Worm (Caenorhabditis elegans) whole organism, early embryonic: ENCODE results near the gene sax-7.

ENCODE experiments used
- B0310.2 ChIP-seq: sonication (generic microtip); optimal IDR thresholded peaks from 2 replicates; lab custom pipeline; 2016; ENCODE audit warnings: mild to moderate bottlenecking, missing genetic modification characterization, missing compliant biosample characterization
- F13C5.2 ChIP-seq: sonication (generic microtip); optimal IDR thresholded peaks from 2 replicates; lab custom pipeline; 2017; ENCODE audit warnings: mild to moderate bottlenecking, missing genetic modification characterization, inconsistent platforms, missing compliant biosample characterization
- aly-1 ChIP-seq: sonication (generic microtip); optimal IDR thresholded peaks from 2 replicates; lab custom pipeline; 2016; ENCODE audit warnings: missing genetic modification characterization, missing compliant biosample characterization
- ama-1 ChIP-seq: fragments of 150-350 bp; optimal IDR thresholded peaks from 2 replicates; lab custom pipeline; 2014
- ceh-13 ChIP-seq: fragments of 200-800 bp; sonication (Bioruptor generic); optimal IDR thresholded peaks from 2 replicates; lab custom pipeline; 2018; ENCODE audit warnings: mild to moderate bottlenecking, missing genetic modification characterization, missing compliant biosample characterization
- ceh-36 ChIP-seq: sonication (generic microtip); optimal IDR thresholded peaks from 2 replicates; lab custom pipeline; 2016; ENCODE audit warnings: missing genetic modification characterization, inconsistent platforms, missing compliant biosample characterization
- ets-7 ChIP-seq: sonication (generic microtip); optimal IDR thresholded peaks from 2 replicates; lab custom pipeline; 2016; ENCODE audit warnings: missing genotype, missing genetic modification characterization, missing compliant biosample characterization
- flt-1 ChIP-seq: fragments of 200-800 bp; sonication (Bioruptor generic); IDR thresholded peaks from 2 replicates; pipeline ENCODE4 v1.3.6; 2022; ENCODE audit warnings: missing genetic modification characterization, missing compliant biosample characterization
- hmbx-1 ChIP-seq: sonication (generic microtip); optimal IDR thresholded peaks from 2 replicates; lab custom pipeline; 2016; ENCODE audit warnings: mild to moderate bottlenecking, missing genetic modification characterization, missing compliant biosample characterization
- hmg-4 ChIP-seq: fragments of 200-800 bp; sonication (Bioruptor generic); optimal IDR thresholded peaks from 2 replicates; lab custom pipeline; 2018; ENCODE audit warnings: mild to moderate bottlenecking, missing genetic modification characterization, missing compliant biosample characterization
- hnd-1 ChIP-seq: sonication (generic microtip); optimal IDR thresholded peaks from 2 replicates; lab custom pipeline; 2016; ENCODE audit warnings: missing genetic modification characterization, missing compliant biosample characterization
- pes-1 ChIP-seq: fragments of 200-800 bp; sonication (Bioruptor generic); IDR thresholded peaks from 2 replicates; pipeline ENCODE4 v1.3.6; 2022; ENCODE audit warnings: missing genetic modification reagents, missing genetic modification characterization, missing compliant biosample characterization
- scrt-1 ChIP-seq: fragments of 200-800 bp; sonication (Bioruptor generic); IDR thresholded peaks from 2 replicates; pipeline ENCODE4 v1.3.6; 2022; ENCODE audit warnings: missing genetic modification characterization, missing compliant biosample characterization
- sea-1 ChIP-seq: fragments of 200-800 bp; sonication (Bioruptor generic); conservative IDR thresholded peaks from 2 replicates; pipeline ENCODE4 v1.3.6; 2022; ENCODE audit warnings: missing genetic modification characterization, missing compliant biosample characterization
- tbx-11 ChIP-seq: fragments of 200-800 bp; sonication (Bioruptor generic); IDR thresholded peaks from 2 replicates; pipeline ENCODE4 v1.3.6; 2022; ENCODE audit warnings: missing genetic modification characterization, missing compliant biosample characterization
- tbx-37 ChIP-seq: fragments of 200-800 bp; sonication (Bioruptor generic); conservative IDR thresholded peaks from 2 replicates; pipeline ENCODE4 v1.3.6; 2022; ENCODE audit warnings: missing genetic modification reagents, missing genetic modification characterization, missing compliant biosample characterization
- tra-4 ChIP-seq: sonication (generic microtip); optimal IDR thresholded peaks from 2 replicates; lab custom pipeline; 2017; ENCODE audit warnings: missing genetic modification characterization, missing compliant biosample characterization

The sax-7 gene

DNA sequence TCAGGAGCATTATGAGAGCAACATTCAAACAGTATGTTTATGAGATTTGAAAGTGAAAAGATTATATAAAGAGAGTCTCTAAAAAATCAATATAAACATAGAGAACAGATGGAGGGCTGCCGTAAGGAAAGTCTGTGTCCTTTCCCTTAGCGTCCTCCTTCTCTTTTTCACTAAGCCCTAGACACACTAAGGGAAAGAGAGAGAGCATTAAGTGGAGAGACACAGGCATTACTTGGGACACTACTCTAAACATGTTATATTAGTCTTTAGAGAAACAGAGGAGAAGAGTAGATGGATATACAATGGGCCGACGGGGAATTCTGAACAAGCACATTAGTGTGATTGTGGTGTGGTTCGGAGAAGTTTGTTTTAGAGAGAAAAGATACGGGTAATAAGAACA is 33.9 kb downstream of the sax-7 start:
- TF ChIP-seq aly-1, result no peak

DNA sequence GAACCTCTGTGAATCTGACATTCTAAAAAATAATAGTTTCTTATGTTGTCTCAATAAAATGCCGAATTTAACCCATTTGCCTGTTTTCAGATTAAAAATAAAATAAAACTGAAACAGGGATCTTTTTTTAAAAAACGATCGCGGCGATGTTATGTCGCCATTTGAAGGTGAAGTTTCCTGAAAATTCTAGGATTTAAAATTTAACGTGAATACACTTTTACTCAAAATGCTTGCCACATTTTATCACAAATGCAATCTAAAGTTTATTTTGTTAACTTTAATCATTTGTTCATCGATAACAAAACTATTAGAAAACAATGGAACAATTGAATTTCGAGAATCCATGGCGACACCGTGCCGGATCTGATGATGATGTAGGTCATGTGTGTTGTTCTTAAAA is 37.1 kb downstream of the sax-7 start, which contains the start of gene Y42H9AR.2:
Gene Y42H9AR.2 (plus strand): TSS at position 301 of the 400 bp plus-strand sequence.
- TF ChIP-seq pes-1 (GFP tag; lab: Robert Waterston, UW) (no peak), tbx-37 (GFP tag; lab: Robert Waterston, UW) (no peak), scrt-1 (GFP tag; lab: Robert Waterston, UW) (no peak), B0310.2 (tag; lab: Kevin White, UChicago) (no peak), ceh-36 (tag; lab: Kevin White, UChicago) (no peak), hmg-4 (GFP tag; lab: Kevin White, UChicago) (no peak), hnd-1 (tag; lab: Kevin White, UChicago) (no peak)

DNA sequence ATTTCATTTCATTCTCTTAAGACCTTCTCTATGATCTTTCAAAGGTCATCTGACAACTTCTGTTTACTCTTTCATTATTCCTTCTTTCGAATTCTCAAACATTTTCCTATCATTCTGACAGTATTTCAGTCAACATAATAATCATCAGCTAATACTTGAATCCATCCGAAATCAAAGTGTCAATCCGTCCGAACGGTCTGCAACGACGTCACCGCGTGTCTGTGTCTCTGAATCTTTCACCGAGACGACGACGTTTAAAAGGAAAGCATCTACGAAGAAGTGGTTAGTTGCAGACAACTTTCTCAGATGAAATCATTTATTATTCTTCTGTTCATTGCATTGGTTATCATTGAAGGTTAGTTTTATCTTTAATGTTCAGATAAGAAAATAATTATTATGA is 39.8 kb downstream of the sax-7 start, which contains the start of gene Y42H9AR.5:
Gene Y42H9AR.5 (plus strand): TSS at position 301 of the 400 bp plus-strand sequence.
- no peak for TF ChIP-seq flt-1
- TF ChIP-seq ama-1, result no peak

DNA sequence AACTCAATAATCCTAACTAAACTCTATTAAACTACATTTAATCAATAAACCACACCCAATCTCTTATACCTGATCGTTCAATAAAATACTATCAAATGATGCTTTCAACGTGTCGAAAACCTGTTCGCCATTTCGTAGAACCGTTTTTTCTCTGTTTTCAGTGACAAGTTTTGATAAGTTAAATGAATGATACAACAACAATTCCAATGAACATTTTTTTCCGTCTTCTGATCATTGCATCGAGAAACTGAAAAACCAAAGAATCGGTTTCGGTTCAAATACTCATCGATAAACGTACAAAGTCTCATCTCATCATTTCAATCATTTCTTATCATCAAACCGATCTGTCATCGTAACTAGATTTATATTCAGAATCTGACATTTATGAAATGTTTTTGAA is 40.7 kb downstream of the sax-7 start:
- no peak for TF ChIP-seq ceh-36 (tag; lab: Kevin White, UChicago)
- no peak for TF ChIP-seq F13C5.2
- no peak for TF ChIP-seq sea-1
- no peak for TF ChIP-seq tra-4 (tag; lab: Kevin White, UChicago)
- no peak for TF ChIP-seq tbx-11
- TF ChIP-seq ceh-13 (GFP tag; lab: Kevin White, UChicago), result no peak
- TF ChIP-seq aly-1, result no peak

ce11 chrIV:8105083-8105482 is 42.6 kb downstream of the sax-7 start:
- TF ChIP-seq ama-1, result no peak
- TF ChIP-seq B0310.2 (tag; lab: Kevin White, UChicago), result no peak
- no peak for TF ChIP-seq hmbx-1
- TF ChIP-seq F13C5.2, result no peak
- TF ChIP-seq ceh-36 (tag; lab: Kevin White, UChicago), result no peak
- no peak for TF ChIP-seq scrt-1 (GFP tag; lab: Robert Waterston, UW)
- TF ChIP-seq sea-1, result no peak
- TF ChIP-seq tbx-37 (GFP tag; lab: Robert Waterston, UW), result no peak
- TF ChIP-seq hmg-4 (GFP tag; lab: Kevin White, UChicago), result no peak
- TF ChIP-seq tra-4 (tag; lab: Kevin White, UChicago), result no peak
- no peak for TF ChIP-seq ceh-13 (GFP tag; lab: Kevin White, UChicago)
- TF ChIP-seq flt-1, result no peak

- no peak for TF ChIP-seq hmg-4 (GFP tag; lab: Kevin White, UChicago)
- TF ChIP-seq ceh-36 (tag; lab: Kevin White, UChicago), result no peak
- TF ChIP-seq scrt-1 (GFP tag; lab: Robert Waterston, UW), result no peak
- no peak for TF ChIP-seq ets-7 (tag; lab: Kevin White, UChicago)
- TF ChIP-seq tra-4 (tag; lab: Kevin White, UChicago), result no peak
- no peak for TF ChIP-seq flt-1
- TF ChIP-seq F13C5.2, result no peak
- TF ChIP-seq ama-1, result no peak
- no peak for TF ChIP-seq tbx-11
- no peak for TF ChIP-seq tbx-37 (GFP tag; lab: Robert Waterston, UW)
- TF ChIP-seq hmbx-1, result no peak
Measured at ce11 chrIV:8107502-8107901, 45.0 kb downstream of the sax-7 start, which contains the start of gene rabs-5. Gene rabs-5 (minus strand): TSS chrIV:8107602.

- TF ChIP-seq hmg-4 (GFP tag; lab: Kevin White, UChicago), result no peak
- peak; percentile 27 for TF ChIP-seq F13C5.2
Measured at ce11 chrIV:8112187-8112586, 49.7 kb downstream of the sax-7 start, which contains the start of gene Y42H9AR.4. Gene Y42H9AR.4 (minus strand): TSS chrIV:8112218.

DNA sequence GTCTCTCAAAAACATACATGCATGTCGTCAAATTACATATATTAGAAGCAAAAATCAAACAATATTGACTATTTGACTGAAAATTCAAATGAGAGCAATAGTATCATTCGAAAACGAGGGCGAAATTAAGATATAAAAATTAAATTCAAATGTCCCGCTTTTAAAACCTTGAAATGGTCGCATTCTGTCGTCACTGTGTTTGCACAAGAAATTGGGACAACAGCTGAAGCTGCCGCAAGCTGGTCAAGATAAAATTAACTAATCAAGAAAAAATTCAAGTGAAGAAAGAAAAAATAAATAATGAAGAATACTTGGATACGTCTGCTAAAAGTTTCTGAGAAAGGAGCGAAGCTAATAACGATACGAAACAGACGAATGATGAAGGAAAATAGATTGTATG is 50.2 kb downstream of the sax-7 start:
- TF ChIP-seq ets-7 (tag; lab: Kevin White, UChicago), result no peak
- no peak for TF ChIP-seq tbx-11
- no peak for TF ChIP-seq pes-1 (GFP tag; lab: Robert Waterston, UW)
- no peak for TF ChIP-seq B0310.2 (tag; lab: Kevin White, UChicago)
- no peak for TF ChIP-seq scrt-1 (GFP tag; lab: Robert Waterston, UW)
- no peak for TF ChIP-seq ceh-36 (tag; lab: Kevin White, UChicago)
- no peak for TF ChIP-seq ama-1
- TF ChIP-seq sea-1, result no peak
- no peak for TF ChIP-seq aly-1
- TF ChIP-seq tra-4 (tag; lab: Kevin White, UChicago), result no peak

- TF ChIP-seq hmbx-1, result no peak
- TF ChIP-seq ceh-36 (tag; lab: Kevin White, UChicago), result no peak
- TF ChIP-seq aly-1, result no peak
- no peak for TF ChIP-seq ama-1
- TF ChIP-seq F13C5.2, result peak; percentile 3
Measured at ce11 chrIV:8113161-8113560, 50.7 kb downstream of the sax-7 start, which contains the start of gene Y42H9AR.1. Gene Y42H9AR.1 (plus strand): TSS chrIV:8113393.

DNA sequence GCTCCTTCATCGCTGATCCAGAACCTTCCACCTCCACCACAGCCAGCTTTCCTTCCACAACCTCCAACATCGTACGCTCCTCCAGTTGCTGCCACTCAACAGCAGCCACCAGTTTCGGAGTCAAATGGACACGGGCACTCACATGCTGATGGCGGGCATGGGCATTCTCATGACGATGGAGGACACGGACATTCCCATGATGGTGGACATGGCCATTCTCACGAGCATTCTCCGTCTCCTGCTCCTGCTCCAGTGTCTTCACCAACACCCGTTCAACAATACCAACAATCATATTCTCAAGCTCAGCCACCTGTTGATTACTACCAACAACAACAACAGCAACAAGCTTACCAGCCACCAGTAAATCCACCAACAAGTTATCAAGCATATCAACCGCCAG is 52.1 kb downstream of the sax-7 start:
- TF ChIP-seq hmbx-1 (no peak), sea-1 (no peak), pes-1 (GFP tag; lab: Robert Waterston, UW) (no peak), scrt-1 (GFP tag; lab: Robert Waterston, UW) (no peak), ets-7 (tag; lab: Kevin White, UChicago) (no peak), aly-1 (no peak), tbx-11 (no peak), ceh-13 (GFP tag; lab: Kevin White, UChicago) (no peak), B0310.2 (tag; lab: Kevin White, UChicago) (no peak), ama-1 (no peak), flt-1 (no peak), ceh-36 (tag; lab: Kevin White, UChicago) (no peak), F13C5.2 (no peak), tbx-37 (GFP tag; lab: Robert Waterston, UW) (no peak), hnd-1 (tag; lab: Kevin White, UChicago) (no peak)
